Fruit fly (Drosophila melanogaster) whole organism, wandering third instar larva: ENCODE data around the gene Pino.
A peak's percentile ranks its signal among the peaks of the same experiment; 100 is the strongest.

Experiments used
- Abd-B ChIP-seq: fragments of >200 bp; optimal IDR thresholded peaks from 2 replicates; lab custom pipeline; 2017; ENCODE audit warnings: missing biosample characterization, missing genetic modification characterization
- CG32264 ChIP-seq: fragments of 200-800 bp; sonication (Bioruptor generic); optimal IDR thresholded peaks from 2 replicates; lab custom pipeline; 2016; ENCODE audit warnings: missing biosample characterization, missing genetic modification characterization
- CG9705 ChIP-seq: fragments of 200-800 bp; sonication (Bioruptor generic); optimal IDR thresholded peaks from 2 replicates; lab custom pipeline; 2018; ENCODE audit warnings: missing biosample characterization, mild to moderate bottlenecking, missing genetic modification characterization
- Dfd ChIP-seq: fragments of >200 bp; optimal IDR thresholded peaks from 2 replicates; lab custom pipeline; 2017; ENCODE audit warnings: missing biosample characterization, missing genetic modification characterization
- Dif ChIP-seq: fragments of 200-275, 200-300 bp; sonication (Bioruptor generic); optimal IDR thresholded peaks from 2 replicates; lab custom pipeline; 2018; ENCODE audit warnings: missing biosample characterization, missing genetic modification characterization; ENCODE audit not compliant: partially characterized antibody
- GATAd ChIP-seq: sonication (Bioruptor generic); optimal IDR thresholded peaks from 2 replicates; lab custom pipeline; 2016; ENCODE audit warnings: missing biosample characterization, missing genetic modification characterization
- Hnf4 ChIP-seq: fragments of 200-800 bp; sonication (Bioruptor generic); optimal IDR thresholded peaks from 2 replicates; lab custom pipeline; 2016; ENCODE audit warnings: missing biosample characterization, mild to moderate bottlenecking, missing genetic modification characterization
- Hr78 ChIP-seq: fragments of >200 bp; optimal IDR thresholded peaks from 2 replicates; lab custom pipeline; 2017; ENCODE audit warnings: missing biosample characterization, missing genetic modification characterization
- Hr83 ChIP-seq: fragments of 200-300 bp; sonication (Bioruptor generic); optimal IDR thresholded peaks from 2 replicates; lab custom pipeline; 2016; ENCODE audit warnings: missing biosample characterization, mild to moderate bottlenecking, missing genetic modification characterization, moderate library complexity; ENCODE audit not compliant: poor library complexity, severe bottlenecking
- Jra ChIP-seq: sonication (Bioruptor generic); optimal IDR thresholded peaks from 2 replicates; lab custom pipeline; 2016; ENCODE audit warnings: missing biosample characterization, missing genetic modification characterization
- Mio ChIP-seq: sonication (Bioruptor generic); optimal IDR thresholded peaks from 2 replicates; lab custom pipeline; 2016; ENCODE audit warnings: missing biosample characterization, missing genetic modification characterization
- N ChIP-seq: fragments of >200 bp; optimal IDR thresholded peaks from 2 replicates; lab custom pipeline; 2018; ENCODE audit warnings: missing biosample characterization, missing external identifiers, missing genetic modification characterization
- OdsH ChIP-seq: fragments of 200-800 bp; sonication (Bioruptor generic); optimal IDR thresholded peaks from 2 replicates; lab custom pipeline; 2016; ENCODE audit warnings: missing biosample characterization, mild to moderate bottlenecking, missing genetic modification characterization
- Rel ChIP-seq, 2 experiments: fragments of 200-800 bp; sonication (Bioruptor generic) in 1 of 2; optimal IDR thresholded peaks; 2 replicates in 1 of 2; 3 replicates in 1 of 2; lab custom pipeline; 2016 to 2019; ENCODE audit warnings: mild to moderate bottlenecking in 2 of 2, missing biosample characterization in 2 of 2, missing genetic modification characterization in 2 of 2, moderate library complexity in 1 of 2
- Vsx2 ChIP-seq: fragments of 200-300, 225-300 bp; sonication (Bioruptor generic); optimal IDR thresholded peaks from 2 replicates; lab custom pipeline; 2018; ENCODE audit warnings: missing biosample characterization, missing genetic modification characterization; ENCODE audit not compliant: partially characterized antibody
- br ChIP-seq: fragments of 200-800 bp; sonication (Bioruptor generic); optimal IDR thresholded peaks from 2 replicates; lab custom pipeline; 2016; ENCODE audit warnings: missing biosample characterization, missing genetic modification characterization
- brk ChIP-seq: fragments of 200-800 bp; sonication (Bioruptor generic); optimal IDR thresholded peaks from 2 replicates; lab custom pipeline; 2016; ENCODE audit warnings: missing biosample characterization, mild to moderate bottlenecking, missing genetic modification characterization
- dmrt93B ChIP-seq: fragments of 200-800 bp; sonication (Bioruptor generic); optimal IDR thresholded peaks from 2 replicates; lab custom pipeline; 2018; ENCODE audit warnings: missing biosample characterization, mild to moderate bottlenecking, missing genetic modification characterization
- ey ChIP-seq: fragments of 200-800 bp; sonication (Bioruptor generic); optimal IDR thresholded peaks from 2 replicates; lab custom pipeline; 2016; ENCODE audit warnings: missing biosample characterization, missing genetic modification characterization
- foxo ChIP-seq, 2 experiments: fragments of 200-800 bp; sonication (Bioruptor generic); optimal IDR thresholded peaks; 2 replicates in 1 of 2; 3 replicates in 1 of 2; lab custom pipeline; 2016 to 2017; ENCODE audit warnings: missing biosample characterization in 2 of 2, missing genetic modification characterization in 2 of 2
- fru ChIP-seq: fragments of 200-800 bp; sonication (Bioruptor generic); optimal IDR thresholded peaks from 3 replicates; lab custom pipeline; 2016; ENCODE audit warnings: missing biosample characterization, mild to moderate bottlenecking, missing genetic modification characterization
- h ChIP-seq: fragments of 200-800 bp; sonication (Bioruptor generic); optimal IDR thresholded peaks from 3 replicates; lab custom pipeline; 2016; ENCODE audit warnings: missing biosample characterization, mild to moderate bottlenecking, missing genetic modification characterization
- jim ChIP-seq: fragments of 175-275, 200-325 bp; sonication (Bioruptor generic); optimal IDR thresholded peaks from 2 replicates; lab custom pipeline; 2016; ENCODE audit warnings: missing biosample characterization, mild to moderate bottlenecking, missing genetic modification characterization
- pan ChIP-seq: fragments of >200 bp; optimal IDR thresholded peaks from 2 replicates; lab custom pipeline; 2017
- psq ChIP-seq: fragments of 200-800 bp; sonication (Bioruptor generic); optimal IDR thresholded peaks from 3 replicates; lab custom pipeline; 2017; ENCODE audit warnings: missing biosample characterization, mild to moderate bottlenecking, missing genetic modification characterization, moderate library complexity
- rgr ChIP-seq: fragments of 200-800 bp; sonication (Bioruptor generic); optimal IDR thresholded peaks from 3 replicates; lab custom pipeline; 2016; ENCODE audit warnings: missing biosample characterization, mild to moderate bottlenecking, missing genetic modification characterization
- sv ChIP-seq: fragments of 200-800 bp; sonication (Bioruptor generic); optimal IDR thresholded peaks from 3 replicates; lab custom pipeline; 2016; ENCODE audit warnings: missing biosample characterization, missing genetic modification characterization
- tai ChIP-seq: sonication (Bioruptor generic); optimal IDR thresholded peaks from 2 replicates; lab custom pipeline; 2016; ENCODE audit warnings: missing biosample characterization, missing genetic modification characterization
- usp ChIP-seq: fragments of >200 bp; optimal IDR thresholded peaks from 2 replicates; lab custom pipeline; 2017; ENCODE audit warnings: missing biosample characterization, missing genetic modification characterization
- woc ChIP-seq: sonication (Bioruptor generic); optimal IDR thresholded peaks from 2 replicates; lab custom pipeline; 2016; ENCODE audit warnings: missing biosample characterization, mild to moderate bottlenecking, missing genetic modification characterization

Pino gene

DNA sequence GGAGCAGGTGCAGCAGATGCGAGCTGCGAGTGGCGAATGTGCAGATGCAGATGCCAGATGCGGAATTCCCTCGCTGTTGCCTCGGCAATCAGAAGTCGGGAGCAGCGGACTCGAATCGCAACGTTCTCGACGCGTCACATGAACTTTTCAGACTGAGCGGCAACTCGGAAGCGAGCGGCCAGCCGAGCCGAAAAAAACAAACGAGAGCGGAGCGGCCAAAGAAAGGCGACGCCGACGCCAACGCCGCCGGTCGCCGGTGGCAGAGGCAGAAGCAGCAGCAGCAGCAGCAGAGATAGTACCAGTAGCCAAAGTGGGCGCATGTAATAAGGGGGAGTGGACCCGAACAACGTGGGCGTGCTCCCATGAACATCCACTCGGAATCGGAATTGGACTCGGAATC is 26.4 kb downstream of the Pino start, which contains the start of gene CG4629:
TSS of gene CG4629 (minus strand) at position 156 of the 400 bp plus-strand sequence.
- TF ChIP-seq CG9705 (GFP tag; lab: Kevin White, UChicago) (no peak), Dif (GFP tag; lab: Kevin White, UChicago) (peak; percentile 59), GATAd (GFP tag; lab: Kevin White, UChicago) (no peak), h (GFP tag; lab: Kevin White, UChicago) (no peak), N (GFP tag; lab: Kevin White, UChicago) (no peak), Hnf4 (GFP tag; lab: Kevin White, UChicago) (no peak), fru (peak; percentile 13), Rel (GFP tag; optimal IDR thresholded peaks at IDR 0.05; lab: Kevin White, UChicago) (no peak), Rel (tag; optimal IDR thresholded peaks at IDR 0.05; lab: Kevin White, UChicago) (peak; percentile 20)

DNA sequence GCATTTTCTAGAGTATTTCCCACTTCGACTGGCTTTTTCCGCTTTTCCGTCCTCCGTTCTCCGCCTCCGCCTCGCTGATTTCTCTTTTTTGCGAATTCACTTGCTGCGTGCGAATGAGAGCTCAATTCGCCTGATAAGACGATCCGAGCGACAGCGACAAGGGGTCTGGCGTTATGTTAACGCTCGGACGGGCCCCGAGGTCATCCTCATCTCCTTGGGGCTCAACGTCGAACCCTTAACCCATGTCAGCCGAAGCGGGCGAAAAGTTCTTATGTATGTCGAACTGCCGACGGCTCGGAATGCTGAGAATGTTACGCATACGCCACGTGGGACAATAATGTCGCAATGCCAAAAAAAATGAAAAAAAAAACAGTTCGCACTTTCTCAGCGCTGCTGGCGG is 33.3 kb downstream of the Pino start:
- TF ChIP-seq Abd-B (GFP tag; lab: Kevin White, UChicago) (no peak), Rel (GFP tag; optimal IDR thresholded peaks at IDR 0.05; lab: Kevin White, UChicago) (no peak), Rel (tag; optimal IDR thresholded peaks at IDR 0.05; lab: Kevin White, UChicago) (peak; percentile 17)

- TF ChIP-seq br (no peak), ey (GFP tag; lab: Kevin White, UChicago) (no peak), psq (no peak), usp (GFP tag; lab: Kevin White, UChicago) (no peak), CG32264 (no peak), sv (no peak), Jra (no peak), pan (lab: Kevin White, UChicago) (no peak), jim (no peak), Vsx2 (GFP tag; lab: Kevin White, UChicago) (no peak), Hr83 (no peak), Mio (no peak), GATAd (GFP tag; lab: Kevin White, UChicago) (no peak), Rel (GFP tag; optimal IDR thresholded peaks at IDR 0.05; lab: Kevin White, UChicago) (no peak), Rel (tag; optimal IDR thresholded peaks at IDR 0.05; lab: Kevin White, UChicago) (peak; percentile 51), h (GFP tag; lab: Kevin White, UChicago) (peak; percentile 36), OdsH (GFP tag; lab: Kevin White, UChicago) (no peak), Hnf4 (GFP tag; lab: Kevin White, UChicago) (no peak), Dfd (peak; percentile 78)
Measured at dm6 chr2L:1094724-1095123, 34.0 kb downstream of the Pino start.

DNA sequence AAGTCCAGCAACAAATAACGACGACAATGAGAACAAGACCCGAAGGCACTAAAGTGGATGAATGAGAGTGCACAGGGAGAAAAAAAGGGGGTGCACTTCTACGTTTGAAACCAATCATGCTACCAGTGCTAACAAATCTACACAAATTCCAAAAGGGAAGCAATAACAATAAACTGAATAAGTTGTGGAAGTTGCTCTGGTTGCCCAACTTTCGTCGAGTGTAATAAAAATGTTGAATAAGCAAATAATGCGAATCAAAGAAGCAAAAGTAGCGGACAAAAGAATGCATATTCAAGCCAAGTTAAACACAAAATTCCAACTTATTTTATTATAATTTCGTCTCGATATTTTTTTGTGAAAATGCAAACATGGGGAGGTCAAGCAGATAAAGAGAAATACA is 37.1 kb downstream of the Pino start:
- TF ChIP-seq dmrt93B (GFP tag; lab: Kevin White, UChicago) (no peak), Hr78 (no peak), Jra (no peak)
- TF ChIP-seq, all 38 proteins: peak for 0

- TF ChIP-seq GATAd (GFP tag; lab: Kevin White, UChicago) = no peak
- TF ChIP-seq woc (GFP tag; lab: Kevin White, UChicago) = no peak
- TF ChIP-seq rgr (GFP tag; lab: Kevin White, UChicago) = peak; percentile 16
- peak in 1 of 2 experiments; percentile 24 for TF ChIP-seq foxo (GFP tag; optimal IDR thresholded peaks at IDR 0.05; lab: Kevin White, UChicago)
- TF ChIP-seq h (GFP tag; lab: Kevin White, UChicago) = no peak
- no peak for TF ChIP-seq brk
Measured at dm6 chr2L:1086312-1086906, 42.3 kb downstream of the Pino start.

- TF ChIP-seq tai (GFP tag; lab: Kevin White, UChicago) (no peak), jim (no peak), woc (GFP tag; lab: Kevin White, UChicago) (no peak), CG9705 (GFP tag; lab: Kevin White, UChicago) (no peak)
- TF ChIP-seq, all 38 proteins: peak for 0
Measured at dm6 chr2L:1082668-1083067, 46.1 kb downstream of the Pino start.
